Worm (Caenorhabditis elegans) whole organism, L4 larva: Measurements from ENCODE around the gene T06C10.3.

Source experiments
- F26F4.8 ChIP-seq: fragments of 200-800 bp; sonication (Bioruptor generic); conservative IDR thresholded peaks from 2 replicates; pipeline ENCODE4 v1.3.6; 2022; ENCODE audit warnings: missing genetic modification characterization, missing compliant biosample characterization
- F44E2.7 ChIP-seq: fragments of 200-800 bp; sonication (Bioruptor generic); IDR thresholded peaks from 2 replicates; pipeline ENCODE4 v2.1.2; 2022; ENCODE audit warnings: missing genetic modification characterization, missing compliant biosample characterization
- T26A8.4 ChIP-seq: fragments of 200-800 bp; sonication (Bioruptor generic); IDR thresholded peaks from 2 replicates; pipeline ENCODE4 v1.3.6; 2022; ENCODE audit warnings: missing genetic modification characterization, missing compliant biosample characterization
- Y105C5A.15 ChIP-seq: fragments of 200-800 bp; sonication (Bioruptor generic); IDR thresholded peaks from 2 replicates; pipeline ENCODE4 v1.3.6; 2022; ENCODE audit warnings: missing genetic modification characterization, missing compliant biosample characterization
- Y48G9A.11 ChIP-seq: fragments of 200-800 bp; sonication (Bioruptor generic); IDR thresholded peaks from 2 replicates; pipeline ENCODE4 v1.3.6; 2022; ENCODE audit warnings: missing genetic modification reagents, missing genetic modification characterization, missing compliant biosample characterization
- Y5F2A.4 ChIP-seq: fragments of 200-800 bp; sonication (Bioruptor generic); optimal IDR thresholded peaks from 2 replicates; lab custom pipeline; 2018; ENCODE audit warnings: mild to moderate bottlenecking, missing genetic modification characterization, missing compliant biosample characterization
- Y75B8A.6 ChIP-seq: fragments of 200-800 bp; sonication (Bioruptor generic); IDR thresholded peaks from 2 replicates; pipeline ENCODE4 v1.3.6; 2022; ENCODE audit warnings: missing genetic modification reagents, missing genetic modification characterization, missing compliant biosample characterization
- ZK546.5 ChIP-seq, 2 experiments: sonication (generic microtip); optimal IDR thresholded peaks; 2 replicates each; lab custom pipeline; 2017; ENCODE audit warnings: missing biosample characterization in 2 of 2, missing genetic modification characterization in 2 of 2
- aha-1 ChIP-seq: fragments of 150-350 bp; peaks from one replicate; lab custom pipeline; 2014; ENCODE audit warnings: missing biosample characterization, missing genetic modification characterization
- ama-1 ChIP-seq: fragments of 150-350 bp; optimal IDR thresholded peaks from 2 replicates; lab custom pipeline; 2014; ENCODE audit warnings: inconsistent platforms, mixed read lengths
- ceh-32 ChIP-seq: sonication (generic microtip); optimal IDR thresholded peaks from 2 replicates; lab custom pipeline; 2016; ENCODE audit warnings: mild to moderate bottlenecking, missing genetic modification characterization, missing compliant biosample characterization; ENCODE audit not compliant: poor library complexity
- cey-2 ChIP-seq: sonication (generic microtip); optimal IDR thresholded peaks from 3 replicates; lab custom pipeline; 2017; ENCODE audit warnings: missing genetic modification characterization, mild to moderate bottlenecking, missing compliant biosample characterization, antibody characterized with exemption, borderline replicate concordance; ENCODE audit not compliant: insufficient read depth
- daf-16 ChIP-seq, 3 experiments: sonication (generic microtip); optimal IDR thresholded peaks; 2 replicates each; lab custom pipeline; 2016 to 2017; ENCODE audit warnings: missing genetic modification characterization in 3 of 3, missing genetic modification reagents in 3 of 3, mild to moderate bottlenecking in 2 of 3, missing compliant biosample characterization in 2 of 3, missing biosample characterization in 1 of 3, moderate library complexity in 1 of 3
- daf-8 ChIP-seq: fragments of 200-800 bp; sonication (Bioruptor generic); IDR thresholded peaks from 2 replicates; pipeline ENCODE4 v1.3.6; 2022; ENCODE audit warnings: missing genetic modification characterization, missing compliant biosample characterization
- dmd-6 ChIP-seq: fragments of 200-800 bp; sonication (Bioruptor generic); IDR thresholded peaks from 2 replicates; pipeline ENCODE4 v1.3.6; 2022; ENCODE audit warnings: missing genetic modification reagents, missing genetic modification characterization, missing compliant biosample characterization
- dmd-9 ChIP-seq: fragments of 200-800 bp; sonication (Bioruptor generic); IDR thresholded peaks from 2 replicates; pipeline ENCODE4 v1.3.6; 2022; ENCODE audit warnings: missing genetic modification reagents, missing genetic modification characterization, missing compliant biosample characterization
- dpl-1 ChIP-seq: fragments of 150-350 bp; optimal IDR thresholded peaks from 2 replicates; lab custom pipeline; 2014; ENCODE audit warnings: missing biosample characterization, missing genetic modification reagents, missing genetic modification characterization
- duxl-1 ChIP-seq: sonication (generic microtip); optimal IDR thresholded peaks from 2 replicates; lab custom pipeline; 2016; ENCODE audit warnings: mild to moderate bottlenecking, missing genetic modification characterization, moderate library complexity, missing compliant biosample characterization; ENCODE audit not compliant: poor library complexity
- dve-1 ChIP-seq: sonication (generic microtip); optimal IDR thresholded peaks from 2 replicates; lab custom pipeline; 2017; ENCODE audit warnings: antibody characterized with exemption, mild to moderate bottlenecking, missing genetic modification characterization, missing compliant biosample characterization; ENCODE audit not compliant: insufficient read depth
- egl-27 ChIP-seq: sonication (generic microtip); optimal IDR thresholded peaks from 3 replicates; lab custom pipeline; 2017; ENCODE audit warnings: missing biosample characterization, missing genetic modification reagents, missing genetic modification characterization
- fos-1 ChIP-seq: fragments of 150-350 bp; optimal IDR thresholded peaks from 2 replicates; lab custom pipeline; 2014; ENCODE audit warnings: missing biosample characterization, missing genetic modification characterization
- hif-1 ChIP-seq, 2 experiments: sonication (generic microtip); optimal IDR thresholded peaks; 2 replicates each; lab custom pipeline; 2016 to 2017; ENCODE audit warnings: missing compliant biosample characterization in 2 of 2, missing genetic modification characterization in 2 of 2, missing genetic modification reagents in 2 of 2, missing genotype in 2 of 2, mild to moderate bottlenecking in 1 of 2
- hlh-11 ChIP-seq: fragments of 200-800 bp; sonication (Bioruptor generic); optimal IDR thresholded peaks from 2 replicates; lab custom pipeline; 2018; ENCODE audit warnings: mild to moderate bottlenecking, missing genetic modification characterization, missing compliant biosample characterization
- hlh-30 ChIP-seq: sonication (generic microtip); optimal IDR thresholded peaks from 2 replicates; lab custom pipeline; 2017; ENCODE audit warnings: antibody characterized with exemption, mild to moderate bottlenecking, missing genetic modification characterization, missing compliant biosample characterization; ENCODE audit not compliant: insufficient read depth
- hmg-1.1 ChIP-seq: fragments of 200-800 bp; sonication (Bioruptor generic); IDR thresholded peaks from 2 replicates; pipeline ENCODE4 v1.3.6; 2022; ENCODE audit warnings: missing genetic modification reagents, missing genetic modification characterization, missing compliant biosample characterization
- lin-38 ChIP-seq: fragments of 200-800 bp; sonication (Bioruptor generic); IDR thresholded peaks from 2 replicates; pipeline ENCODE4 v1.3.6; 2022; ENCODE audit warnings: missing genetic modification reagents, missing genetic modification characterization, missing compliant biosample characterization
- mep-1 ChIP-seq: fragments of 150-350 bp; sonication (generic microtip); optimal IDR thresholded peaks from 3 replicates; lab custom pipeline; 2014; ENCODE audit warnings: missing biosample characterization, missing genetic modification characterization
- mxl-2 ChIP-seq: fragments of 200-800 bp; sonication (Bioruptor generic); conservative IDR thresholded peaks from 2 replicates; pipeline ENCODE4 v1.3.6; 2022; ENCODE audit warnings: missing genetic modification reagents, missing genetic modification characterization, missing compliant biosample characterization
- nhr-102 ChIP-seq: sonication (generic microtip); optimal IDR thresholded peaks from 2 replicates; lab custom pipeline; 2016; ENCODE audit warnings: mild to moderate bottlenecking, missing genetic modification characterization, moderate library complexity, missing compliant biosample characterization
- nhr-237 ChIP-seq: sonication (generic microtip); optimal IDR thresholded peaks from 2 replicates; lab custom pipeline; 2017; ENCODE audit warnings: missing biosample characterization, missing genetic modification characterization
- nhr-25 ChIP-seq: sonication (generic microtip); optimal IDR thresholded peaks from 2 replicates; lab custom pipeline; 2017; ENCODE audit warnings: missing genetic modification characterization, mild to moderate bottlenecking, missing compliant biosample characterization, antibody characterized with exemption, moderate library complexity, borderline replicate concordance; ENCODE audit not compliant: insufficient read depth
- nhr-28 ChIP-seq: fragments of 150-350 bp; optimal IDR thresholded peaks from 2 replicates; lab custom pipeline; 2014; ENCODE audit warnings: missing biosample characterization, missing genetic modification characterization
- nhr-42 ChIP-seq: fragments of 200-800 bp; sonication (Bioruptor generic); IDR thresholded peaks from 2 replicates; pipeline ENCODE4 v1.3.6; 2022; ENCODE audit warnings: missing genetic modification characterization, missing compliant biosample characterization
- nhr-48 ChIP-seq: sonication (generic microtip); optimal IDR thresholded peaks from 2 replicates; lab custom pipeline; 2016; ENCODE audit warnings: mild to moderate bottlenecking, missing genetic modification characterization, missing compliant biosample characterization
- nhr-77 ChIP-seq: fragments of 150-350 bp; optimal IDR thresholded peaks from 2 replicates; lab custom pipeline; 2014; ENCODE audit warnings: missing biosample characterization, missing genetic modification characterization
- pha-4 ChIP-seq, 2 experiments: fragments of 150-350 bp in 1 of 2; fragments of 200-800 bp in 1 of 2; sonication (Bioruptor generic) in 1 of 2; IDR thresholded peaks in 1 of 2; optimal IDR thresholded peaks in 1 of 2; 2 replicates each; pipeline versions ENCODE4 v1.3.6 to Lab custom; 2014 to 2022; ENCODE audit warnings: missing genetic modification characterization in 2 of 2, missing genetic modification reagents in 2 of 2, missing biosample characterization in 1 of 2, missing compliant biosample characterization in 1 of 2
- php-3 ChIP-seq: fragments of 200-800 bp; sonication (Bioruptor generic); IDR thresholded peaks from 2 replicates; pipeline ENCODE4 v1.3.6; 2022; ENCODE audit warnings: missing genetic modification reagents, missing genetic modification characterization, missing compliant biosample characterization
- pqm-1 ChIP-seq: sonication (generic microtip); optimal IDR thresholded peaks from 2 replicates; lab custom pipeline; 2017; ENCODE audit warnings: missing biosample characterization, missing genetic modification characterization
- rbr-2 ChIP-seq: sonication (generic microtip); optimal IDR thresholded peaks from 2 replicates; lab custom pipeline; 2016; ENCODE audit warnings: missing genotype, missing genetic modification characterization, missing compliant biosample characterization
- saeg-2 ChIP-seq: fragments of 200-800 bp; sonication (Bioruptor generic); IDR thresholded peaks from 2 replicates; pipeline ENCODE4 v1.3.6; 2022; ENCODE audit warnings: missing genetic modification reagents, missing genetic modification characterization, missing compliant biosample characterization
- spr-3 ChIP-seq: fragments of 200-800 bp; sonication (Bioruptor generic); optimal IDR thresholded peaks from 2 replicates; lab custom pipeline; 2018; ENCODE audit warnings: mild to moderate bottlenecking, missing genetic modification characterization, missing compliant biosample characterization
- tra-1 ChIP-seq: fragments of 200-800 bp; sonication (Bioruptor generic); IDR thresholded peaks from 2 replicates; pipeline ENCODE4 v1.3.6; 2022; ENCODE audit warnings: missing genetic modification reagents, missing genetic modification characterization, missing compliant biosample characterization
- zag-1 ChIP-seq: fragments of 150-350 bp; optimal IDR thresholded peaks from 2 replicates; lab custom pipeline; 2014; ENCODE audit warnings: missing biosample characterization, missing genetic modification characterization
- zfp-2 ChIP-seq: sonication (generic microtip); optimal IDR thresholded peaks from 2 replicates; lab custom pipeline; 2016; ENCODE audit warnings: mild to moderate bottlenecking, missing genetic modification characterization, missing compliant biosample characterization
- zfp-3 ChIP-seq: fragments of 200-800 bp; sonication (Bioruptor generic); conservative IDR thresholded peaks from 2 replicates; pipeline ENCODE4 v1.3.6; 2022; ENCODE audit warnings: missing genetic modification reagents, missing genetic modification characterization, missing compliant biosample characterization
- zip-11 ChIP-seq: fragments of 200-800 bp; sonication (Bioruptor generic); IDR thresholded peaks from 2 replicates; pipeline ENCODE4 v1.3.6; 2022; ENCODE audit warnings: missing genetic modification characterization, missing compliant biosample characterization
- zip-2 ChIP-seq: fragments of 150-350 bp; optimal IDR thresholded peaks from 2 replicates; lab custom pipeline; 2014; ENCODE audit warnings: missing biosample characterization, missing genetic modification characterization
- ztf-11 ChIP-seq: fragments of 150-350 bp; optimal IDR thresholded peaks from 2 replicates; lab custom pipeline; 2014; ENCODE audit warnings: missing biosample characterization, missing genetic modification characterization

The T06C10.3 gene

DNA sequence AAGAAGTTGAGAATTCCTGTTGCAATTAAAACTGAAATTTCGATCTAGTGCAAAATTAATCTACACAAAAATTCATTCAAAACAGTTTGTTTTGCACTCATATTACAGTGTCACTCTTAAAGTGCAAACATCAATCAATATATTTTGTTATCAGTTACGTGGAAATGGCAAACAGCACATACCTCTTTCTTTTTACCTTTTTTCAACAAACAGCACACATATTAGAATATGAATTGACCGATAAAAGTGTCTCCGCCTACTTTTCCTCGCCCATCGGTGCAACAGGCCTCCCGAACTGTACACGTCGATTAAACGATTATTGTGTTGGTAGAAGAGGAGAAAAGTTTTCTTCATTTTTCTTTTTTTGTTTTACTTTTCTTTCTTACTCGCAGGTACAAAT lies 29.3 kb upstream of the T06C10.3 start:
- TF ChIP-seq ztf-11 (no peak), zip-2 (tag; lab: Kevin White, UChicago) (no peak), ZK546.5 (tag; optimal IDR thresholded peaks at IDR 0.05; lab: Kevin White, UChicago) (no peak), lin-38 (GFP tag; lab: Robert Waterston, UW) (no peak), saeg-2 (no peak), Y5F2A.4 (GFP tag; lab: Kevin White, UChicago) (no peak), hif-1 (tag; optimal IDR thresholded peaks at IDR 0.05; lab: Kevin White, UChicago) (peak in 1 of 2 experiments; percentile 1), nhr-237 (tag; lab: Kevin White, UChicago) (no peak), egl-27 (tag; lab: Kevin White, UChicago) (no peak), nhr-25 (tag; lab: Kevin White, UChicago) (no peak), pha-4 (GFP tag; IDR thresholded peaks at IDR 0.05; lab: Robert Waterston, UW) (no peak), pha-4 (tag; optimal IDR thresholded peaks at IDR 0.05; lab: Kevin White, UChicago) (no peak), dve-1 (tag; lab: Kevin White, UChicago) (peak; percentile 59), php-3 (peak; percentile 73), nhr-102 (tag; lab: Kevin White, UChicago) (no peak), nhr-42 (no peak), F26F4.8 (GFP tag; lab: Robert Waterston, UW) (no peak), mep-1 (tag; lab: Kevin White, UChicago) (no peak), daf-8 (GFP tag; lab: Robert Waterston, UW) (no peak), aha-1 (tag; lab: Kevin White, UChicago) (peak; percentile 31), dmd-6 (GFP tag; lab: Robert Waterston, UW) (peak; percentile 78), hlh-30 (tag; lab: Kevin White, UChicago) (no peak), Y105C5A.15 (GFP tag; lab: Robert Waterston, UW) (no peak), pqm-1 (tag; lab: Kevin White, UChicago) (peak; percentile 90), mxl-2 (GFP tag; lab: Robert Waterston, UW) (no peak), nhr-48 (tag; lab: Kevin White, UChicago) (peak; percentile 25), hlh-11 (tag; lab: Kevin White, UChicago) (peak; percentile 76), hmg-1.1 (GFP tag; lab: Robert Waterston, UW) (no peak), zfp-3 (no peak), cey-2 (tag; lab: Kevin White, UChicago) (no peak), dpl-1 (GFP tag; lab: Kevin White, UChicago) (no peak), zag-1 (tag; lab: Kevin White, UChicago) (no peak), F44E2.7 (GFP tag; lab: Robert Waterston, UW) (no peak), fos-1 (tag; lab: Kevin White, UChicago) (no peak), rbr-2 (tag; lab: Kevin White, UChicago) (no peak), daf-16 (GFP tag; optimal IDR thresholded peaks at IDR 0.05; lab: Kevin White, UChicago) (no peak), daf-16 (tag; optimal IDR thresholded peaks at IDR 0.05; lab: Kevin White, UChicago) (peak; percentile 94), ceh-32 (no peak), dmd-9 (GFP tag; lab: Robert Waterston, UW) (no peak), spr-3 (GFP tag; lab: Kevin White, UChicago) (no peak), zfp-2 (tag; lab: Kevin White, UChicago) (no peak), tra-1 (GFP tag; lab: Robert Waterston, UW) (0 out of 2 replicates have a peak, but pooled peaks have one; percentile 35), nhr-77 (tag; lab: Kevin White, UChicago) (peak; percentile 34), nhr-28 (tag; lab: Kevin White, UChicago) (peak; percentile 76), Y75B8A.6 (GFP tag; lab: Robert Waterston, UW) (no peak), duxl-1 (tag; lab: Kevin White, UChicago) (no peak), zip-11 (GFP tag; lab: Robert Waterston, UW) (no peak), T26A8.4 (no peak), Y48G9A.11 (GFP tag; lab: Robert Waterston, UW) (no peak), ama-1 (lab: Kevin White, UChicago) (no peak)
